Worm (Caenorhabditis elegans): ENCODE measurements around the gene cdh-7.

Gene cdh-7

ce11 chrII:14856922-14857321 lies 13.9 kb downstream of the cdh-7 start, which contains the start of gene rbm-28:
Gene rbm-28, plus strand, starts transcription at chrII:14857259.
- no peak for TF ChIP-seq med-1 (GFP tag; optimal IDR thresholded peaks at IDR 0.05; ENCODE audit: insufficient read depth)
- TF ChIP-seq ztf-23 (GFP tag; IDR thresholded peaks at IDR 0.05) = peak; percentile 31; the same call in 1 of the 2 replicates
- no peak; the same call in 1 of the 2 replicates for TF ChIP-seq klf-2 (GFP tag; conservative IDR thresholded peaks at IDR 0.05)

- TF ChIP-seq med-1 (GFP tag; optimal IDR thresholded peaks at IDR 0.05; ENCODE audit: insufficient read depth) = no peak
- TF ChIP-seq cog-1 (tag; optimal IDR thresholded peaks at IDR 0.05) = no peak
- TF ChIP-seq ref-1 (GFP tag; conservative IDR thresholded peaks at IDR 0.05) = no peak
- TF ChIP-seq flt-1 (GFP tag; IDR thresholded peaks at IDR 0.05) = no peak
- TF ChIP-seq ztf-29 (GFP tag; IDR thresholded peaks at IDR 0.05) = no peak
- TF ChIP-seq T22C8.4 (GFP tag; IDR thresholded peaks at IDR 0.05) = no peak
- no peak for TF ChIP-seq tab-1 (GFP tag; IDR thresholded peaks at IDR 0.05)
Measured at ce11 chrII:14866156-14866555, 23.1 kb downstream of the cdh-7 start.

DNA sequence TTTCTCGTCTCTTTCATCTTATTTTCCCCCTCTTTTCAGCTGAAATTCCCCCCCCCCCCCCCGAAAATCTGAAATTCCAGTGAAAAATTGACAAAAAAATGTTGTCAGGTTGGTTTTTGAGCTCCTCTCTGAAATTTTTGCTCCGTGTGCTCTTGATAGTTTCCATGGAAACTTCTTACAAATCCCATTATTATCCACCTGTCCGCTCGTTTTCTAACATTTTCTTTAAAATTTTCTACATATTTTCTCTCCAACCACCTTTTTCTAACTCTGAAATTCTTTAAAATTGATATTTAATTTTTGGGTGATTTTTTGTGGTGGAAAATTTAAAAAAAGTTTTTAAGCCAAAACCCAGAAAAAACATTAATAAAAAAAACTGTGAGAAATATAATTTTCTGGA lies 23.6 kb downstream of the cdh-7 start, which contains the start of gene gpx-2:
TSS of gene gpx-2 (plus strand) at position 99 of the 400 bp plus-strand sequence.
- TF ChIP-seq ref-1 (GFP tag; conservative IDR thresholded peaks at IDR 0.05) (no peak), T22C8.4 (GFP tag; IDR thresholded peaks at IDR 0.05) (no peak), ztf-23 (GFP tag; IDR thresholded peaks at IDR 0.05) (no peak), klf-2 (GFP tag; conservative IDR thresholded peaks at IDR 0.05) (no peak)

ce11 chrII:14867530-14867929 lies 24.5 kb downstream of the cdh-7 start:
- TF ChIP-seq klf-2 (GFP tag; conservative IDR thresholded peaks at IDR 0.05) (no peak), ztf-29 (GFP tag; IDR thresholded peaks at IDR 0.05) (no peak), cog-1 (tag; optimal IDR thresholded peaks at IDR 0.05) (no peak), flt-1 (GFP tag; IDR thresholded peaks at IDR 0.05) (no peak), tab-1 (GFP tag; IDR thresholded peaks at IDR 0.05) (no peak), ztf-23 (GFP tag; IDR thresholded peaks at IDR 0.05) (no peak), med-1 (GFP tag; optimal IDR thresholded peaks at IDR 0.05; ENCODE audit: insufficient read depth) (no peak), T22C8.4 (GFP tag; IDR thresholded peaks at IDR 0.05) (no peak), ref-1 (GFP tag; conservative IDR thresholded peaks at IDR 0.05) (no peak)

- no peak for TF ChIP-seq cog-1 (tag; optimal IDR thresholded peaks at IDR 0.05)
- no peak for TF ChIP-seq flt-1 (GFP tag; IDR thresholded peaks at IDR 0.05)
- TF ChIP-seq T22C8.4 (GFP tag; IDR thresholded peaks at IDR 0.05) = no peak
- TF ChIP-seq ref-1 (GFP tag; conservative IDR thresholded peaks at IDR 0.05) = no peak
- TF ChIP-seq med-1 (GFP tag; optimal IDR thresholded peaks at IDR 0.05; ENCODE audit: insufficient read depth) = no peak
- TF ChIP-seq klf-2 (GFP tag; conservative IDR thresholded peaks at IDR 0.05) = no peak
- no peak for TF ChIP-seq ztf-29 (GFP tag; IDR thresholded peaks at IDR 0.05)
- TF ChIP-seq ztf-23 (GFP tag; IDR thresholded peaks at IDR 0.05) = no peak
- no peak for TF ChIP-seq tab-1 (GFP tag; IDR thresholded peaks at IDR 0.05)
Measured at ce11 chrII:14869644-14870043, 26.6 kb downstream of the cdh-7 start, which contains the start of gene R05H10.3. Gene R05H10.3, plus strand, starts transcription at chrII:14869944.

ce11 chrII:14876737-14877203 lies 33.7 kb downstream of the cdh-7 start, which contains the start of gene Y53F4A.2:
Gene Y53F4A.2, minus strand, starts transcription at chrII:14877153.
- TF ChIP-seq ztf-29 (GFP tag; IDR thresholded peaks at IDR 0.05) = no peak
- TF ChIP-seq klf-2 (GFP tag; conservative IDR thresholded peaks at IDR 0.05) = no peak
- TF ChIP-seq T22C8.4 (GFP tag; IDR thresholded peaks at IDR 0.05) = no peak

ce11 chrII:14892515-14892914 lies 49.5 kb downstream of the cdh-7 start:
- TF ChIP-seq klf-2 (GFP tag; conservative IDR thresholded peaks at IDR 0.05) (no peak), med-1 (GFP tag; optimal IDR thresholded peaks at IDR 0.05; ENCODE audit: insufficient read depth) (no peak), ztf-29 (GFP tag; IDR thresholded peaks at IDR 0.05) (no peak), tab-1 (GFP tag; IDR thresholded peaks at IDR 0.05) (no peak), T22C8.4 (GFP tag; IDR thresholded peaks at IDR 0.05) (no peak), cog-1 (tag; optimal IDR thresholded peaks at IDR 0.05) (no peak), flt-1 (GFP tag; IDR thresholded peaks at IDR 0.05) (no peak), ztf-23 (GFP tag; IDR thresholded peaks at IDR 0.05) (no peak), ref-1 (GFP tag; conservative IDR thresholded peaks at IDR 0.05) (no peak)

- TF ChIP-seq ztf-29 (GFP tag; IDR thresholded peaks at IDR 0.05) (no peak), med-1 (GFP tag; optimal IDR thresholded peaks at IDR 0.05; ENCODE audit: insufficient read depth) (no peak), T22C8.4 (GFP tag; IDR thresholded peaks at IDR 0.05) (no peak), ref-1 (GFP tag; conservative IDR thresholded peaks at IDR 0.05) (no peak), ztf-23 (GFP tag; IDR thresholded peaks at IDR 0.05) (no peak), tab-1 (GFP tag; IDR thresholded peaks at IDR 0.05) (no peak), cog-1 (tag; optimal IDR thresholded peaks at IDR 0.05) (no peak), klf-2 (GFP tag; conservative IDR thresholded peaks at IDR 0.05) (no peak), flt-1 (GFP tag; IDR thresholded peaks at IDR 0.05) (no peak)
Measured at ce11 chrII:14896503-14896902, 53.5 kb downstream of the cdh-7 start.
